Fruit fly (Drosophila melanogaster) whole organism, embryonic: ENCODE measurements around the gene CG9117.

Experiments used
- Awh ChIP-seq: fragments of 200-800 bp; sonication (Bioruptor generic); IDR thresholded peaks from 2 replicates; pipeline ENCODE4, ENCODE4 v1.3.6; 2022; ENCODE audit warnings: missing biosample characterization, missing genetic modification characterization
- Blimp-1 ChIP-seq: fragments of 200-800 bp; sonication (Bioruptor generic); optimal IDR thresholded peaks from 3 replicates; lab custom pipeline; 2018; ENCODE audit warnings: missing biosample characterization, missing genetic modification characterization, mild to moderate bottlenecking, moderate library complexity, missing genetic modification reagents
- CG10274 ChIP-seq: fragments of 200-800 bp; sonication (Bioruptor generic); optimal IDR thresholded peaks from 3 replicates; lab custom pipeline; 2017; ENCODE audit warnings: missing biosample characterization, mild to moderate bottlenecking, missing genetic modification characterization
- CG10431 ChIP-seq: fragments of 200-800 bp; sonication (Bioruptor generic); optimal IDR thresholded peaks from 3 replicates; lab custom pipeline; 2018; ENCODE audit warnings: missing biosample characterization, mild to moderate bottlenecking, missing genetic modification characterization
- CG13287 ChIP-seq: fragments of 200-800 bp; sonication (Bioruptor generic); IDR thresholded peaks from 2 replicates; pipeline ENCODE4 v1.3.6; 2022; ENCODE audit warnings: missing biosample characterization, missing genetic modification characterization; ENCODE audit not compliant: partially characterized antibody
- CG15479 ChIP-seq: fragments of 200-800 bp; sonication (Bioruptor generic); optimal IDR thresholded peaks from 3 replicates; lab custom pipeline; 2019; ENCODE audit warnings: missing biosample characterization, mild to moderate bottlenecking, missing genetic modification characterization, moderate library complexity
- CG18262 ChIP-seq: fragments of 200-800 bp; optimal IDR thresholded peaks from 3 replicates; lab custom pipeline; 2019; ENCODE audit warnings: missing biosample characterization, mild to moderate bottlenecking, missing genetic modification characterization, moderate library complexity
- CG2712 ChIP-seq: fragments of 200-800 bp; optimal IDR thresholded peaks from 3 replicates; lab custom pipeline; 2019; ENCODE audit warnings: missing biosample characterization, mild to moderate bottlenecking, missing genetic modification characterization, moderate library complexity
- CG3163 ChIP-seq: fragments of 200-800 bp; sonication (Bioruptor generic); optimal IDR thresholded peaks from 3 replicates; lab custom pipeline; 2016; ENCODE audit warnings: missing biosample characterization, missing genetic modification characterization
- CG3407 ChIP-seq: fragments of 200-800 bp; sonication (Bioruptor generic); optimal IDR thresholded peaks from 2 replicates; lab custom pipeline; 2018; ENCODE audit warnings: missing biosample characterization, mild to moderate bottlenecking, missing genetic modification characterization
- CG4360 ChIP-seq: fragments of 200-800 bp; sonication (Bioruptor generic); IDR thresholded peaks from 2 replicates; pipeline ENCODE4 v1.3.6; 2022; ENCODE audit warnings: missing biosample characterization, missing genetic modification characterization
- CG5180 ChIP-seq: fragments of 200-800 bp; sonication (Bioruptor generic); optimal IDR thresholded peaks from 3 replicates; lab custom pipeline; 2017; ENCODE audit warnings: missing biosample characterization, missing genetic modification characterization, mild to moderate bottlenecking, moderate library complexity, missing genetic modification reagents
- CG6791 ChIP-seq: fragments of 200-800 bp; sonication (Bioruptor generic); IDR thresholded peaks from 3 replicates; pipeline ENCODE4 v1.3.6; 2022; ENCODE audit warnings: missing biosample characterization, missing genetic modification characterization; ENCODE audit not compliant: partially characterized antibody
- CG7372 ChIP-seq: fragments of 200-800 bp; sonication (Bioruptor generic); IDR thresholded peaks from 2 replicates; pipeline ENCODE4 v1.3.6; 2022; ENCODE audit warnings: missing biosample characterization, missing genetic modification characterization
- CG8765 ChIP-seq: fragments of 200-800 bp; sonication (Bioruptor generic); IDR thresholded peaks from 2 replicates; pipeline ENCODE4 v1.3.6; 2022; ENCODE audit warnings: missing biosample characterization, missing genetic modification characterization
- D19A ChIP-seq: fragments of 200-800 bp; optimal IDR thresholded peaks from 3 replicates; lab custom pipeline; 2019; ENCODE audit warnings: missing biosample characterization, mild to moderate bottlenecking, missing genetic modification characterization, moderate library complexity
- Deaf1 ChIP-seq: fragments of 200-800 bp; optimal IDR thresholded peaks from 3 replicates; lab custom pipeline; 2019; ENCODE audit warnings: missing biosample characterization, mild to moderate bottlenecking, missing genetic modification characterization, moderate library complexity
- Elba2 ChIP-seq: fragments of 200-800 bp; sonication (Bioruptor generic); optimal IDR thresholded peaks from 3 replicates; lab custom pipeline; 2016; ENCODE audit warnings: missing biosample characterization, missing genetic modification characterization
- Kr ChIP-seq: fragments of 200-800 bp; sonication (Bioruptor generic); optimal IDR thresholded peaks from 2 replicates; lab custom pipeline; 2017; ENCODE audit warnings: missing biosample characterization, mild to moderate bottlenecking, missing genetic modification characterization
- Max ChIP-seq: fragments of 200-800 bp; sonication (Bioruptor generic); optimal IDR thresholded peaks from 2 replicates; lab custom pipeline; 2016; ENCODE audit warnings: missing biosample characterization, mild to moderate bottlenecking, missing genetic modification characterization
- Pdp1 ChIP-seq, 2 experiments: fragments of 200-800 bp; sonication (Bioruptor generic); optimal IDR thresholded peaks; 3 replicates each; lab custom pipeline; 2016; ENCODE audit warnings: missing biosample characterization in 2 of 2, missing genetic modification characterization in 2 of 2, mild to moderate bottlenecking in 1 of 2, moderate library complexity in 1 of 2
- Scr ChIP-seq: fragments of 200-800 bp; sonication (Bioruptor generic); IDR thresholded peaks from 2 replicates; pipeline ENCODE4 v1.3.6; 2022; ENCODE audit warnings: missing biosample characterization, missing genetic modification characterization; ENCODE audit not compliant: partially characterized antibody
- Stat92E ChIP-seq, 3 experiments: fragments of >200 bp in 2 of 3; fragments of 200-800 bp in 1 of 3; sonication (Bioruptor generic) in 1 of 3; optimal IDR thresholded peaks; 2 replicates each; lab custom pipeline; 2017 to 2019; ENCODE audit warnings: missing biosample characterization in 3 of 3, missing genetic modification characterization in 3 of 3, mild to moderate bottlenecking in 1 of 3, moderate library complexity in 1 of 3
- Xbp1 ChIP-seq: fragments of 200-800 bp; sonication (Bioruptor generic); optimal IDR thresholded peaks from 3 replicates; lab custom pipeline; 2016; ENCODE audit warnings: missing biosample characterization, mild to moderate bottlenecking, missing genetic modification characterization
- al ChIP-seq: fragments of 200-800 bp; sonication (Bioruptor generic); IDR thresholded peaks from 2 replicates; pipeline ENCODE4 v1.3.6; 2022; ENCODE audit warnings: missing biosample characterization, missing genetic modification characterization
- aop ChIP-seq: fragments of 200-800 bp; sonication (Bioruptor generic); IDR thresholded peaks from 2 replicates; pipeline ENCODE4 v1.3.6; 2022; ENCODE audit warnings: missing biosample characterization, missing genetic modification characterization
- ara ChIP-seq: fragments of 200-800 bp; sonication (Bioruptor generic); IDR thresholded peaks from 2 replicates; pipeline ENCODE4 v1.3.6; 2022; ENCODE audit warnings: missing biosample characterization, missing genetic modification characterization
- ase ChIP-seq: fragments of 200-800 bp; sonication (Bioruptor generic); IDR thresholded peaks from 3 replicates; pipeline ENCODE4 v1.3.6; 2022; ENCODE audit warnings: missing biosample characterization, missing genetic modification characterization
- cg ChIP-seq: fragments of 200-800 bp; sonication (Bioruptor generic); optimal IDR thresholded peaks from 3 replicates; lab custom pipeline; 2019; ENCODE audit warnings: missing biosample characterization, mild to moderate bottlenecking, missing genetic modification characterization, moderate library complexity
- chm ChIP-seq: fragments of 200-800 bp; sonication (Bioruptor generic); IDR thresholded peaks from 2 replicates; pipeline ENCODE4 v1.3.6; 2022; ENCODE audit warnings: missing biosample characterization, missing genetic modification characterization
- crp ChIP-seq, 2 experiments: fragments of 200-800 bp; sonication (Bioruptor generic); optimal IDR thresholded peaks; 2 replicates in 1 of 2; 3 replicates in 1 of 2; lab custom pipeline; 2017; ENCODE audit warnings: missing biosample characterization in 2 of 2, missing genetic modification characterization in 2 of 2, mild to moderate bottlenecking in 1 of 2, moderate library complexity in 1 of 2
- cwo ChIP-seq: fragments of 200-800 bp; sonication (Bioruptor generic); optimal IDR thresholded peaks from 3 replicates; lab custom pipeline; 2017; ENCODE audit warnings: missing biosample characterization, missing genetic modification characterization, mild to moderate bottlenecking, moderate library complexity, missing genetic modification reagents
- da ChIP-seq: fragments of 200-800 bp; sonication (Bioruptor generic); optimal IDR thresholded peaks from 2 replicates; lab custom pipeline; 2016; ENCODE audit warnings: missing biosample characterization, missing genetic modification characterization
- eve ChIP-seq, 2 experiments: fragments of >200 bp; optimal IDR thresholded peaks; 2 replicates each; lab custom pipeline; 2017; ENCODE audit warnings: missing biosample characterization in 2 of 2, missing genetic modification characterization in 2 of 2
- fru ChIP-seq: fragments of >200 bp; optimal IDR thresholded peaks from 2 replicates; lab custom pipeline; 2017
- gcm ChIP-seq: fragments of 200-800 bp; sonication (Bioruptor generic); optimal IDR thresholded peaks from 2 replicates; lab custom pipeline; 2019; ENCODE audit warnings: missing biosample characterization, mild to moderate bottlenecking, missing genetic modification characterization, moderate library complexity
- gsb-n ChIP-seq: fragments of 200-800 bp; sonication (Bioruptor generic); optimal IDR thresholded peaks from 3 replicates; lab custom pipeline; 2018; ENCODE audit warnings: missing biosample characterization, mild to moderate bottlenecking, missing genetic modification characterization
- h ChIP-seq: fragments of >200 bp; optimal IDR thresholded peaks from 2 replicates; lab custom pipeline; 2017
- kni ChIP-seq: fragments of 200-800 bp; sonication (Bioruptor generic); optimal IDR thresholded peaks from 3 replicates; lab custom pipeline; 2017; ENCODE audit warnings: mild to moderate bottlenecking, missing biosample characterization, missing genetic modification reagents, missing genetic modification characterization
- onecut ChIP-seq: fragments of 200-800 bp; sonication (Bioruptor generic); IDR thresholded peaks from 2 replicates; pipeline ENCODE4 v1.3.6; 2022; ENCODE audit warnings: missing biosample characterization, missing genetic modification characterization
- otp ChIP-seq: fragments of 200-800 bp; sonication (Bioruptor generic); IDR thresholded peaks from 3 replicates; pipeline ENCODE4, ENCODE4 v1.3.6; 2022; ENCODE audit warnings: missing biosample characterization, missing genetic modification characterization
- pros ChIP-seq: fragments of 200-800 bp; sonication (Bioruptor generic); optimal IDR thresholded peaks from 3 replicates; lab custom pipeline; 2019; ENCODE audit warnings: missing biosample characterization, mild to moderate bottlenecking, missing genetic modification characterization, moderate library complexity
- pzg ChIP-seq: fragments of 200-800 bp; sonication (Bioruptor generic); optimal IDR thresholded peaks from 3 replicates; lab custom pipeline; 2018; ENCODE audit warnings: missing biosample characterization, mild to moderate bottlenecking, missing genetic modification characterization, moderate library complexity
- tio ChIP-seq: fragments of 200-800 bp; sonication (Bioruptor generic); optimal IDR thresholded peaks from 2 replicates; lab custom pipeline; 2017; ENCODE audit warnings: missing biosample characterization, missing genetic modification characterization, inconsistent platforms
- trh ChIP-seq: fragments of 200-800 bp; sonication (Bioruptor generic); optimal IDR thresholded peaks from 2 replicates; lab custom pipeline; 2016; ENCODE audit warnings: missing biosample characterization, missing genetic modification characterization
- unc-4 ChIP-seq: fragments of 200-800 bp; sonication (Bioruptor generic); IDR thresholded peaks from 2 replicates; pipeline ENCODE4 v1.3.6; 2022; ENCODE audit warnings: missing biosample characterization, missing genetic modification characterization; ENCODE audit not compliant: partially characterized antibody
- vnd ChIP-seq: fragments of 200-800 bp; sonication (Bioruptor generic); IDR thresholded peaks from 3 replicates; pipeline ENCODE4 v1.3.6; 2022; ENCODE audit warnings: missing biosample characterization, missing genetic modification characterization; ENCODE audit not compliant: partially characterized antibody
- z ChIP-seq: fragments of 200-800 bp; sonication (Bioruptor generic); IDR thresholded peaks from 3 replicates; pipeline ENCODE4 v1.3.6; 2022; ENCODE audit warnings: missing biosample characterization, missing genetic modification characterization

Gene CG9117

dm6 chr2L:6078757-6079351 lies 41.2 kb upstream of the CG9117 start (continued):
- TF ChIP-seq CG3407 (GFP tag; lab: Kevin White, UChicago), result no peak
- peak in 1 of 2 experiments; percentile 47 for TF ChIP-seq Pdp1 (GFP tag; optimal IDR thresholded peaks at IDR 0.05; lab: Kevin White, UChicago)
- peak; percentile 73 for TF ChIP-seq Elba2 (GFP tag; lab: Kevin White, UChicago)
- TF ChIP-seq Deaf1 (tag; lab: Kevin White, UChicago), result peak; percentile 53
- TF ChIP-seq CG6791 (GFP tag; lab: Robert Waterston, UW), result peak; percentile 52; the same call in 1 of the 3 replicates
- peak; percentile 14 for TF ChIP-seq gsb-n (tag; lab: Kevin White, UChicago)
- peak; percentile 98 for TF ChIP-seq cwo (GFP tag; lab: Kevin White, UChicago)
- TF ChIP-seq vnd (GFP tag; lab: Robert Waterston, UW), result no peak
- peak; percentile 84 for TF ChIP-seq Max (GFP tag; lab: Kevin White, UChicago)
- peak; percentile 78 for TF ChIP-seq Kr (GFP tag; lab: Kevin White, UChicago)
- peak; percentile 3 for TF ChIP-seq CG3163
- peak; percentile 13; the same call in 1 of the 2 replicates for TF ChIP-seq ara (GFP tag; lab: Robert Waterston, UW)
- peak; percentile 59; the same call in 1 of the 2 replicates for TF ChIP-seq CG4360 (GFP tag; lab: Robert Waterston, UW)
- TF ChIP-seq crp (GFP tag; optimal IDR thresholded peaks at IDR 0.05; lab: Kevin White, UChicago), result peak in 1 of 2 experiments; percentile 23
- TF ChIP-seq CG10431, result no peak
- TF ChIP-seq h (lab: Kevin White, UChicago), result no peak
- TF ChIP-seq Scr (GFP tag; lab: Robert Waterston, UW), result 0 out of 2 replicates have a peak, but pooled peaks have one; percentile 27
- TF ChIP-seq unc-4 (GFP tag; lab: Robert Waterston, UW), result no peak
- peak; percentile 99 for TF ChIP-seq kni (GFP tag; lab: Kevin White, UChicago)
- TF ChIP-seq Xbp1 (GFP tag; lab: Kevin White, UChicago), result peak; percentile 14
- TF ChIP-seq al (GFP tag; lab: Robert Waterston, UW), result no peak
- 0 out of 2 replicates have a peak, but pooled peaks have one; percentile 14 for TF ChIP-seq Awh (GFP tag; lab: Robert Waterston, UW)
- TF ChIP-seq gcm (GFP tag; lab: Kevin White, UChicago), result peak; percentile 94
- TF ChIP-seq CG15479 (GFP tag; lab: Kevin White, UChicago), result peak; percentile 100
- no peak for TF ChIP-seq trh (GFP tag; lab: Kevin White, UChicago)
- no peak for TF ChIP-seq pzg
- peak; percentile 92 for TF ChIP-seq da (GFP tag; lab: Kevin White, UChicago)
- peak; percentile 30 for TF ChIP-seq D19A (tag; lab: Kevin White, UChicago)
- peak; percentile 79 for TF ChIP-seq Blimp-1 (GFP tag; lab: Kevin White, UChicago)
- peak; percentile 5 for TF ChIP-seq CG18262
- peak; percentile 27 for TF ChIP-seq fru (lab: Kevin White, UChicago)
- TF ChIP-seq onecut (GFP tag; lab: Robert Waterston, UW), result no peak
- TF ChIP-seq CG8765 (GFP tag; lab: Robert Waterston, UW), result peak; percentile 39; the same call in 1 of the 2 replicates
- no peak for TF ChIP-seq eve (GFP tag; optimal IDR thresholded peaks at IDR 0.05; lab: Kevin White, UChicago)
- peak; percentile 86 for TF ChIP-seq aop (GFP tag; lab: Robert Waterston, UW)
- peak; percentile 17 for TF ChIP-seq CG2712 (tag; lab: Kevin White, UChicago)
- peak; percentile 41; the same call in 1 of the 2 replicates for TF ChIP-seq chm
- TF ChIP-seq Stat92E (GFP tag; optimal IDR thresholded peaks at IDR 0.05; lab: Kevin White, UChicago), result peak in 1 of 3 experiments; percentile 47
- peak; percentile 82 for TF ChIP-seq cg (GFP tag; lab: Kevin White, UChicago)
- TF ChIP-seq CG10274, result no peak
- no peak for TF ChIP-seq ase
- no peak for TF ChIP-seq CG7372 (GFP tag; lab: Robert Waterston, UW)
- peak; percentile 91 for TF ChIP-seq z (GFP tag; lab: Robert Waterston, UW)
- TF ChIP-seq CG5180, result peak; percentile 2
- TF ChIP-seq CG13287 (GFP tag; lab: Robert Waterston, UW), result no peak
- TF ChIP-seq tio (GFP tag; lab: Kevin White, UChicago), result no peak
- peak; percentile 95 for TF ChIP-seq pros (GFP tag; lab: Kevin White, UChicago)
- TF ChIP-seq otp (GFP tag; lab: Robert Waterston, UW), result 0 out of 3 replicates have a peak, but pooled peaks have one; percentile 36
